Worm (Caenorhabditis elegans) whole organism, L4 larva: ENCODE results near the gene rps-23.

Source experiments
- F49E8.2 ChIP-seq: sonication (generic microtip); optimal IDR thresholded peaks from 2 replicates; lab custom pipeline; 2016; ENCODE audit warnings: missing compliant biosample characterization, mild to moderate bottlenecking, missing genetic modification characterization, borderline replicate concordance
- R02D3.7 ChIP-seq: fragments of 150-350 bp; sonication (generic microtip); optimal IDR thresholded peaks from 3 replicates; lab custom pipeline; 2014; ENCODE audit warnings: missing biosample characterization, missing genetic modification characterization
- T26A8.4 ChIP-seq: fragments of 200-800 bp; sonication (Bioruptor generic); IDR thresholded peaks from 2 replicates; pipeline ENCODE4 v1.3.6; 2022; ENCODE audit warnings: missing genetic modification characterization, missing compliant biosample characterization
- aha-1 ChIP-seq: fragments of 150-350 bp; peaks from one replicate; lab custom pipeline; 2014; ENCODE audit warnings: missing biosample characterization, missing genetic modification characterization
- ama-1 ChIP-seq: fragments of 150-350 bp; optimal IDR thresholded peaks from 2 replicates; lab custom pipeline; 2014; ENCODE audit warnings: inconsistent platforms, mixed read lengths
- ceh-28 ChIP-seq: fragments of 150-350 bp; optimal IDR thresholded peaks from 2 replicates; lab custom pipeline; 2014; ENCODE audit warnings: missing biosample characterization, missing genetic modification reagents, missing genetic modification characterization
- ceh-32 ChIP-seq: sonication (generic microtip); optimal IDR thresholded peaks from 2 replicates; lab custom pipeline; 2016; ENCODE audit warnings: mild to moderate bottlenecking, missing genetic modification characterization, missing compliant biosample characterization; ENCODE audit not compliant: poor library complexity
- daf-16 ChIP-seq, 3 experiments: sonication (generic microtip); optimal IDR thresholded peaks; 2 replicates each; lab custom pipeline; 2016 to 2017; ENCODE audit warnings: missing genetic modification characterization in 3 of 3, missing genetic modification reagents in 3 of 3, mild to moderate bottlenecking in 2 of 3, missing compliant biosample characterization in 2 of 3, missing biosample characterization in 1 of 3, moderate library complexity in 1 of 3
- dmd-8 ChIP-seq: fragments of 200-800 bp; sonication (Bioruptor generic); IDR thresholded peaks from 2 replicates; pipeline ENCODE4 v1.3.6; 2022; ENCODE audit warnings: missing genetic modification characterization, missing compliant biosample characterization
- fos-1 ChIP-seq: fragments of 150-350 bp; optimal IDR thresholded peaks from 2 replicates; lab custom pipeline; 2014; ENCODE audit warnings: missing biosample characterization, missing genetic modification characterization
- gei-8 ChIP-seq: fragments of 200-800 bp; sonication (Bioruptor generic); optimal IDR thresholded peaks from 2 replicates; lab custom pipeline; 2018; ENCODE audit warnings: mild to moderate bottlenecking, missing genetic modification characterization, missing compliant biosample characterization
- hlh-11 ChIP-seq: fragments of 200-800 bp; sonication (Bioruptor generic); optimal IDR thresholded peaks from 2 replicates; lab custom pipeline; 2018; ENCODE audit warnings: mild to moderate bottlenecking, missing genetic modification characterization, missing compliant biosample characterization
- jun-1 ChIP-seq: fragments of 150-350 bp; optimal IDR thresholded peaks from 2 replicates; lab custom pipeline; 2014; ENCODE audit warnings: missing biosample characterization, missing genetic modification reagents, missing genetic modification characterization
- lin-1 ChIP-seq: fragments of 200-800 bp; sonication (Bioruptor generic); IDR thresholded peaks from 2 replicates; pipeline ENCODE4 v1.3.6; 2022; ENCODE audit warnings: missing genetic modification reagents, missing genetic modification characterization, missing compliant biosample characterization
- lin-29 ChIP-seq: fragments of 200-800 bp; sonication (Bioruptor generic); IDR thresholded peaks from 2 replicates; pipeline ENCODE4 v1.3.6; 2022; ENCODE audit warnings: missing genetic modification reagents, missing genetic modification characterization, missing compliant biosample characterization
- lin-39 ChIP-seq: fragments of 150-350 bp; optimal IDR thresholded peaks from 2 replicates; lab custom pipeline; 2014; ENCODE audit warnings: missing biosample characterization, missing genetic modification reagents, missing genetic modification characterization
- lir-3 ChIP-seq: sonication (generic microtip); optimal IDR thresholded peaks from 2 replicates; lab custom pipeline; 2016; ENCODE audit warnings: mild to moderate bottlenecking, missing genetic modification characterization, missing compliant biosample characterization
- madf-5 ChIP-seq, 2 experiments: fragments of 200-800 bp; sonication (Bioruptor generic); IDR thresholded peaks; 2 replicates each; pipeline ENCODE4 v1.3.6; 2022; ENCODE audit warnings: missing compliant biosample characterization in 2 of 2, missing genetic modification characterization in 2 of 2
- mes-2 ChIP-seq: sonication (generic microtip); optimal IDR thresholded peaks from 2 replicates; lab custom pipeline; 2016; ENCODE audit warnings: missing genotype, mild to moderate bottlenecking, missing genetic modification characterization, missing compliant biosample characterization; ENCODE audit not compliant: poor library complexity, severe bottlenecking
- nhr-11 ChIP-seq: fragments of 150-350 bp; optimal IDR thresholded peaks from 2 replicates; lab custom pipeline; 2014; ENCODE audit warnings: missing biosample characterization, missing genetic modification characterization
- nhr-111 ChIP-seq: fragments of 200-800 bp; sonication (Bioruptor generic); optimal IDR thresholded peaks from 2 replicates; lab custom pipeline; 2018; ENCODE audit warnings: mild to moderate bottlenecking, missing genetic modification characterization, missing compliant biosample characterization
- nhr-237 ChIP-seq: sonication (generic microtip); optimal IDR thresholded peaks from 2 replicates; lab custom pipeline; 2017; ENCODE audit warnings: missing biosample characterization, missing genetic modification characterization
- nhr-28 ChIP-seq: fragments of 150-350 bp; optimal IDR thresholded peaks from 2 replicates; lab custom pipeline; 2014; ENCODE audit warnings: missing biosample characterization, missing genetic modification characterization
- nhr-6 ChIP-seq: fragments of 150-350 bp; optimal IDR thresholded peaks from 2 replicates; lab custom pipeline; 2014; ENCODE audit warnings: missing biosample characterization, missing genetic modification characterization
- nhr-77 ChIP-seq: fragments of 150-350 bp; optimal IDR thresholded peaks from 2 replicates; lab custom pipeline; 2014; ENCODE audit warnings: missing biosample characterization, missing genetic modification characterization
- php-3 ChIP-seq: fragments of 200-800 bp; sonication (Bioruptor generic); IDR thresholded peaks from 2 replicates; pipeline ENCODE4 v1.3.6; 2022; ENCODE audit warnings: missing genetic modification reagents, missing genetic modification characterization, missing compliant biosample characterization
- pqm-1 ChIP-seq: sonication (generic microtip); optimal IDR thresholded peaks from 2 replicates; lab custom pipeline; 2017; ENCODE audit warnings: missing biosample characterization, missing genetic modification characterization
- set-16 ChIP-seq: fragments of 200-800 bp; sonication (Bioruptor generic); IDR thresholded peaks from 2 replicates; pipeline ENCODE4 v1.3.6; 2022; ENCODE audit warnings: missing genetic modification reagents, missing genetic modification characterization, missing compliant biosample characterization
- snpc-4 ChIP-seq: fragments of 150-350 bp; optimal IDR thresholded peaks from 2 replicates; lab custom pipeline; 2014; ENCODE audit warnings: missing biosample characterization, missing genetic modification characterization
- unc-62 ChIP-seq, 3 experiments: fragments of 150-350 bp in 1 of 3; sonication (generic microtip); optimal IDR thresholded peaks in 2 of 3; peaks in 1 of 3; 1 replicate in 1 of 3; 2 replicates in 2 of 3; lab custom pipeline; 2014 to 2017; ENCODE audit warnings: missing biosample characterization in 3 of 3, missing genetic modification characterization in 3 of 3, missing genetic modification reagents in 3 of 3, missing genotype in 1 of 3
- zfp-3 ChIP-seq: fragments of 200-800 bp; sonication (Bioruptor generic); conservative IDR thresholded peaks from 2 replicates; pipeline ENCODE4 v1.3.6; 2022; ENCODE audit warnings: missing genetic modification reagents, missing genetic modification characterization, missing compliant biosample characterization
- zip-2 ChIP-seq: fragments of 150-350 bp; optimal IDR thresholded peaks from 2 replicates; lab custom pipeline; 2014; ENCODE audit warnings: missing biosample characterization, missing genetic modification characterization
- ztf-11 ChIP-seq: fragments of 150-350 bp; optimal IDR thresholded peaks from 2 replicates; lab custom pipeline; 2014; ENCODE audit warnings: missing biosample characterization, missing genetic modification characterization
- ztf-7 ChIP-seq: fragments of 150-350 bp; optimal IDR thresholded peaks from 2 replicates; lab custom pipeline; 2014; ENCODE audit warnings: missing biosample characterization, missing genetic modification characterization

The rps-23 gene

ce11 chrIV:12391003-12391637 lies at the start of gene rps-23, which contains the start of gene dpm-3 (continued):
- TF ChIP-seq mes-2, result peak; percentile 99
- TF ChIP-seq ztf-11 (tag; lab: Kevin White, UChicago), result no peak
- peak; percentile 83 for TF ChIP-seq zfp-3
- peak; percentile 62 for TF ChIP-seq zip-2 (tag; lab: Kevin White, UChicago)
- peak; percentile 85 for TF ChIP-seq nhr-28 (tag; lab: Kevin White, UChicago)
- TF ChIP-seq nhr-111 (GFP tag; lab: Kevin White, UChicago), result no peak
- TF ChIP-seq, all 104 proteins: peak for 79

- no peak for TF ChIP-seq T26A8.4 (GFP tag; lab: Robert Waterston, UW)
- TF ChIP-seq madf-5 (GFP tag; IDR thresholded peaks at IDR 0.05; lab: Robert Waterston, UW), result no peak
- no peak for TF ChIP-seq jun-1
- no peak for TF ChIP-seq snpc-4
- TF ChIP-seq ama-1 (lab: Kevin White, UChicago), result no peak
These were observed 47.5 kb upstream of the rps-23 start, which contains the start of gene clec-185 for ce11 chrIV:12438359-12438758. Gene clec-185, plus strand, starts transcription at chrIV:12438659.

- TF ChIP-seq unc-62 (GFP tag; optimal IDR thresholded peaks at IDR 0.05 in 1 of 2; lab: Kevin White, UChicago) (no peak), unc-62 (tag; optimal IDR thresholded peaks at IDR 0.05; lab: Kevin White, UChicago) (no peak), nhr-6 (no peak), lin-1 (GFP tag; lab: Robert Waterston, UW) (0 out of 2 replicates have a peak, but pooled peaks have one; percentile 19), daf-16 (GFP tag; optimal IDR thresholded peaks at IDR 0.05; lab: Kevin White, UChicago) (no peak), daf-16 (tag; optimal IDR thresholded peaks at IDR 0.05; lab: Kevin White, UChicago) (peak; percentile 55), nhr-77 (tag; lab: Kevin White, UChicago) (peak; percentile 19), hlh-11 (tag; lab: Kevin White, UChicago) (peak; percentile 42), nhr-28 (tag; lab: Kevin White, UChicago) (peak; percentile 81), pqm-1 (tag; lab: Kevin White, UChicago) (peak; percentile 93), fos-1 (tag; lab: Kevin White, UChicago) (no peak), php-3 (0 out of 2 replicates have a peak, but pooled peaks have one; percentile 27)
These were observed 44.6 kb upstream of the rps-23 start, which contains the start of gene irg-4 for ce11 chrIV:12435442-12435841. Gene irg-4, plus strand, starts transcription at chrIV:12435833.

- no peak for TF ChIP-seq nhr-11 (tag; lab: Kevin White, UChicago)
- no peak for TF ChIP-seq zfp-3
- TF ChIP-seq jun-1, result no peak
- no peak for TF ChIP-seq ztf-11 (tag; lab: Kevin White, UChicago)
- TF ChIP-seq set-16 (GFP tag; lab: Robert Waterston, UW), result no peak
- no peak for TF ChIP-seq nhr-28 (tag; lab: Kevin White, UChicago)
- TF ChIP-seq dmd-8 (GFP tag; lab: Robert Waterston, UW), result no peak
- TF ChIP-seq lin-39, result no peak
- no peak for TF ChIP-seq ztf-7
- TF ChIP-seq F49E8.2, result no peak
- no peak for TF ChIP-seq lir-3 (tag; lab: Kevin White, UChicago)
These were observed 41.5 kb upstream of the rps-23 start, which contains the start of gene clec-184 for ce11 chrIV:12432340-12432739. Gene clec-184, plus strand, starts transcription at chrIV:12432640.

- TF ChIP-seq lin-29 (GFP tag; lab: Robert Waterston, UW) (no peak), ztf-11 (tag; lab: Kevin White, UChicago) (no peak), gei-8 (no peak), aha-1 (peak; percentile 92), nhr-237 (no peak), R02D3.7 (tag; lab: Kevin White, UChicago) (no peak), ceh-28 (tag; lab: Kevin White, UChicago) (no peak), ceh-32 (tag; lab: Kevin White, UChicago) (no peak)
These were observed 40.9 kb upstream of the rps-23 start for ce11 chrIV:12431755-12432154.
